Fruit fly (Drosophila melanogaster) whole organism, embryonic: ENCODE data around the gene CG31245.

Experiments
- Asciz ChIP-seq: fragments of 200-800 bp; sonication (Bioruptor generic); optimal IDR thresholded peaks from 2 replicates; lab custom pipeline; 2017; ENCODE audit warnings: missing biosample characterization, mild to moderate bottlenecking, missing genetic modification characterization, missing genetic modification reagents
- CG10654 ChIP-seq: fragments of 200-800 bp; sonication (Bioruptor generic); optimal IDR thresholded peaks from 2 replicates; lab custom pipeline; 2016; ENCODE audit warnings: missing biosample characterization, missing genetic modification characterization
- CG10959 ChIP-seq: fragments of 200-800 bp; sonication (Bioruptor generic); IDR thresholded peaks from 2 replicates; pipeline ENCODE4 v1.3.6; 2022; ENCODE audit warnings: missing biosample characterization, missing genetic modification characterization
- CG11560 ChIP-seq: fragments of 200-800 bp; sonication (Bioruptor generic); IDR thresholded peaks from 3 replicates; pipeline ENCODE4 v1.3.6; 2022; ENCODE audit warnings: missing biosample characterization, missing genetic modification characterization
- CG11723 ChIP-seq: fragments of 200-800 bp; sonication (Bioruptor generic); optimal IDR thresholded peaks from 2 replicates; lab custom pipeline; 2017; ENCODE audit warnings: missing biosample characterization, mild to moderate bottlenecking, missing genetic modification characterization
- CG12155 ChIP-seq: fragments of 200-800 bp; sonication (Bioruptor generic); optimal IDR thresholded peaks from 3 replicates; lab custom pipeline; 2016; ENCODE audit warnings: missing biosample characterization, missing genetic modification characterization
- CG13775 ChIP-seq: fragments of 200-800 bp; sonication (Bioruptor generic); optimal IDR thresholded peaks from 3 replicates; lab custom pipeline; 2017; ENCODE audit warnings: missing biosample characterization, mild to moderate bottlenecking, missing genetic modification characterization
- CG1602 ChIP-seq: fragments of 200-800 bp; sonication (Bioruptor generic); optimal IDR thresholded peaks from 3 replicates; lab custom pipeline; 2016; ENCODE audit warnings: missing biosample characterization, missing genetic modification characterization
- CG17912 ChIP-seq: fragments of 200-800 bp; sonication (Bioruptor generic); optimal IDR thresholded peaks from 2 replicates; lab custom pipeline; 2018; ENCODE audit warnings: missing biosample characterization, mild to moderate bottlenecking, missing genetic modification characterization
- CG18764 ChIP-seq: fragments of 200-800 bp; sonication (Bioruptor generic); optimal IDR thresholded peaks from 3 replicates; lab custom pipeline; 2016; ENCODE audit warnings: missing biosample characterization, missing genetic modification characterization
- CG2678 ChIP-seq: fragments of 200-800 bp; sonication (Bioruptor generic); optimal IDR thresholded peaks from 3 replicates; lab custom pipeline; 2019; ENCODE audit warnings: missing biosample characterization, mild to moderate bottlenecking, missing genetic modification characterization, moderate library complexity
- CG31388 ChIP-seq: fragments of 200-800 bp; sonication (Bioruptor generic); optimal IDR thresholded peaks from 2 replicates; lab custom pipeline; 2016; ENCODE audit warnings: missing biosample characterization, missing genetic modification characterization
- CG31441 ChIP-seq: fragments of 200-800 bp; sonication (Bioruptor generic); IDR thresholded peaks from 2 replicates; pipeline ENCODE4 v1.3.6; 2022; ENCODE audit warnings: missing biosample characterization, missing genetic modification characterization
- CG32767 ChIP-seq: fragments of 200-800 bp; sonication (Bioruptor generic); IDR thresholded peaks from 2 replicates; pipeline ENCODE4 v1.3.6; 2022; ENCODE audit warnings: missing biosample characterization, missing genetic modification characterization
- CG4360 ChIP-seq: fragments of 200-800 bp; sonication (Bioruptor generic); IDR thresholded peaks from 2 replicates; pipeline ENCODE4 v1.3.6; 2022; ENCODE audit warnings: missing biosample characterization, missing genetic modification characterization
- CG4707 ChIP-seq: fragments of 200-800 bp; sonication (Bioruptor generic); optimal IDR thresholded peaks from 2 replicates; lab custom pipeline; 2018; ENCODE audit warnings: missing biosample characterization, mild to moderate bottlenecking, missing genetic modification characterization, moderate library complexity
- CG6254 ChIP-seq: fragments of 200-800 bp; sonication (Bioruptor generic); optimal IDR thresholded peaks from 3 replicates; lab custom pipeline; 2017; ENCODE audit warnings: mild to moderate bottlenecking, missing biosample characterization, missing genetic modification reagents, missing genetic modification characterization
- CG6272 ChIP-seq: fragments of 200-800 bp; sonication (Bioruptor generic); IDR thresholded peaks from 2 replicates; pipeline ENCODE4 v1.3.6; 2022; ENCODE audit warnings: missing biosample characterization, missing genetic modification characterization
- CG7928 ChIP-seq: fragments of 200-800 bp; sonication (Bioruptor generic); optimal IDR thresholded peaks from 2 replicates; lab custom pipeline; 2017; ENCODE audit warnings: missing biosample characterization, mild to moderate bottlenecking, missing genetic modification characterization
- CG8089 ChIP-seq: fragments of 200-800 bp; sonication (Bioruptor generic); optimal IDR thresholded peaks from 3 replicates; lab custom pipeline; 2016; ENCODE audit warnings: missing biosample characterization, missing genetic modification characterization
- CG9215 ChIP-seq: fragments of 200-800 bp; sonication (Bioruptor generic); IDR thresholded peaks from 2 replicates; pipeline ENCODE4 v1.3.6; 2022; ENCODE audit warnings: missing biosample characterization, missing genetic modification characterization
- CHES-1-like ChIP-seq: fragments of 200-800 bp; sonication (Bioruptor generic); optimal IDR thresholded peaks from 2 replicates; lab custom pipeline; 2016; ENCODE audit warnings: missing biosample characterization, missing genetic modification characterization
- CrebB ChIP-seq: fragments of 200-800 bp; sonication (Bioruptor generic); optimal IDR thresholded peaks from 3 replicates; lab custom pipeline; 2018; ENCODE audit warnings: missing biosample characterization, mild to moderate bottlenecking, missing genetic modification characterization
- D19B ChIP-seq: fragments of 200-800 bp; sonication (Bioruptor generic); optimal IDR thresholded peaks from 2 replicates; lab custom pipeline; 2017; ENCODE audit warnings: missing biosample characterization, mild to moderate bottlenecking, missing genetic modification characterization
- Eip74EF ChIP-seq, 2 experiments: fragments of 200-800 bp in 1 of 2; fragments of >200 bp in 1 of 2; sonication (Bioruptor generic) in 1 of 2; optimal IDR thresholded peaks; 2 replicates each; lab custom pipeline; 2017 to 2019; ENCODE audit warnings: missing biosample characterization in 2 of 2, missing genetic modification characterization in 2 of 2, mild to moderate bottlenecking in 1 of 2, moderate library complexity in 1 of 2
- H2.0 ChIP-seq: fragments of 200-800 bp; sonication (Bioruptor generic); IDR thresholded peaks from 2 replicates; pipeline ENCODE4 v1.3.6; 2022; ENCODE audit warnings: missing biosample characterization, missing genetic modification characterization
- Hey ChIP-seq: fragments of 200-800 bp; sonication (Bioruptor generic); optimal IDR thresholded peaks from 3 replicates; lab custom pipeline; 2018; ENCODE audit warnings: missing biosample characterization, mild to moderate bottlenecking, missing genetic modification characterization
- Jarid2 ChIP-seq: fragments of 200-800 bp; sonication (Bioruptor generic); optimal IDR thresholded peaks from 3 replicates; lab custom pipeline; 2017; ENCODE audit warnings: mild to moderate bottlenecking, missing biosample characterization, missing genetic modification reagents, missing genetic modification characterization
- Med ChIP-seq: fragments of 200-800 bp; sonication (Bioruptor generic); peaks from one replicate; lab custom pipeline; 2016; ENCODE audit warnings: missing biosample characterization, missing genetic modification characterization, mild to moderate bottlenecking, inconsistent platforms, moderate library complexity
- ab ChIP-seq: fragments of 200-800 bp; sonication (Bioruptor generic); optimal IDR thresholded peaks from 2 replicates; lab custom pipeline; 2016; ENCODE audit warnings: missing biosample characterization, missing genetic modification characterization
- aop ChIP-seq: fragments of 200-800 bp; sonication (Bioruptor generic); IDR thresholded peaks from 2 replicates; pipeline ENCODE4 v1.3.6; 2022; ENCODE audit warnings: missing biosample characterization, missing genetic modification characterization
- az2 ChIP-seq: fragments of 200-800 bp; sonication (Bioruptor generic); optimal IDR thresholded peaks from 3 replicates; lab custom pipeline; 2016; ENCODE audit warnings: missing biosample characterization, missing genetic modification characterization
- bab2 ChIP-seq: fragments of 200-800 bp; sonication (Bioruptor generic); optimal IDR thresholded peaks from 2 replicates; lab custom pipeline; 2016; ENCODE audit warnings: missing biosample characterization, missing genetic modification characterization
- bbx ChIP-seq: fragments of 200-800 bp; sonication (Bioruptor generic); IDR thresholded peaks from 2 replicates; pipeline ENCODE4 v1.3.6; 2022; ENCODE audit warnings: missing biosample characterization, missing genetic modification characterization; ENCODE audit not compliant: partially characterized antibody
- cad ChIP-seq: fragments of >200 bp; optimal IDR thresholded peaks from 2 replicates; lab custom pipeline; 2017; ENCODE audit warnings: missing biosample characterization, missing genetic modification characterization
- chif ChIP-seq, 2 experiments: fragments of 200-800 bp; sonication (Bioruptor generic); optimal IDR thresholded peaks; 3 replicates each; lab custom pipeline; 2016; ENCODE audit warnings: missing biosample characterization in 2 of 2, missing genetic modification characterization in 2 of 2
- chn ChIP-seq: fragments of 200-800 bp; sonication (Bioruptor generic); optimal IDR thresholded peaks from 2 replicates; lab custom pipeline; 2016; ENCODE audit warnings: missing biosample characterization, missing genetic modification characterization
- corto ChIP-seq: fragments of 200-800 bp; sonication (Bioruptor generic); optimal IDR thresholded peaks from 2 replicates; lab custom pipeline; 2016; ENCODE audit warnings: missing biosample characterization, mild to moderate bottlenecking, missing genetic modification characterization, moderate library complexity
- eyg ChIP-seq: fragments of 200-800 bp; sonication (Bioruptor generic); optimal IDR thresholded peaks from 3 replicates; lab custom pipeline; 2016; ENCODE audit warnings: missing biosample characterization, missing genetic modification characterization
- h ChIP-seq: fragments of >200 bp; optimal IDR thresholded peaks from 2 replicates; lab custom pipeline; 2017
- luna ChIP-seq: fragments of 200-800 bp; sonication (Bioruptor generic); optimal IDR thresholded peaks from 2 replicates; lab custom pipeline; 2016; ENCODE audit warnings: missing biosample characterization, missing genetic modification characterization
- nau ChIP-seq: fragments of 200-800 bp; sonication (Bioruptor generic); optimal IDR thresholded peaks from 3 replicates; lab custom pipeline; 2017; ENCODE audit warnings: missing biosample characterization, mild to moderate bottlenecking, missing genetic modification characterization, missing genetic modification reagents
- nom ChIP-seq: fragments of 200-800 bp; sonication (Bioruptor generic); optimal IDR thresholded peaks from 2 replicates; lab custom pipeline; 2017; ENCODE audit warnings: missing biosample characterization, missing genetic modification characterization, mild to moderate bottlenecking, moderate library complexity, missing genetic modification reagents
- oc ChIP-seq: fragments of 200-800 bp; sonication (Bioruptor generic); optimal IDR thresholded peaks from 2 replicates; lab custom pipeline; 2018; ENCODE audit warnings: missing biosample characterization, mild to moderate bottlenecking, missing genetic modification characterization, moderate library complexity
- odd ChIP-seq: fragments of 200-800 bp; sonication (Bioruptor generic); optimal IDR thresholded peaks from 2 replicates; lab custom pipeline; 2017; ENCODE audit warnings: missing biosample characterization, mild to moderate bottlenecking, missing genetic modification characterization
- pita ChIP-seq: fragments of 200-800 bp; sonication (Bioruptor generic); optimal IDR thresholded peaks from 2 replicates; lab custom pipeline; 2017; ENCODE audit warnings: missing biosample characterization, mild to moderate bottlenecking, missing genetic modification characterization
- scrt ChIP-seq: fragments of 200-800 bp; sonication (Bioruptor generic); optimal IDR thresholded peaks from 2 replicates; lab custom pipeline; 2018; ENCODE audit warnings: missing biosample characterization, mild to moderate bottlenecking, missing genetic modification characterization, moderate library complexity
- seq ChIP-seq: fragments of 200-800 bp; sonication (Bioruptor generic); IDR thresholded peaks from 2 replicates; pipeline ENCODE4 v1.3.6; 2022; ENCODE audit warnings: missing biosample characterization, missing genetic modification characterization
- sob ChIP-seq: fragments of 200-800 bp; sonication (Bioruptor generic); IDR thresholded peaks from 2 replicates; pipeline ENCODE4 v1.3.6; 2022; ENCODE audit warnings: missing biosample characterization, missing genetic modification characterization
- tna ChIP-seq: fragments of 200-800 bp; sonication (Bioruptor generic); IDR thresholded peaks from 2 replicates; pipeline ENCODE4 v1.3.6; 2022; ENCODE audit warnings: missing biosample characterization, missing genetic modification characterization; ENCODE audit not compliant: partially characterized antibody
- vvl ChIP-seq: fragments of 200-800 bp; sonication (Bioruptor generic); IDR thresholded peaks from 2 replicates; pipeline ENCODE4 v1.3.6; 2022; ENCODE audit warnings: missing biosample characterization, missing genetic modification characterization

The CG31245 gene

DNA sequence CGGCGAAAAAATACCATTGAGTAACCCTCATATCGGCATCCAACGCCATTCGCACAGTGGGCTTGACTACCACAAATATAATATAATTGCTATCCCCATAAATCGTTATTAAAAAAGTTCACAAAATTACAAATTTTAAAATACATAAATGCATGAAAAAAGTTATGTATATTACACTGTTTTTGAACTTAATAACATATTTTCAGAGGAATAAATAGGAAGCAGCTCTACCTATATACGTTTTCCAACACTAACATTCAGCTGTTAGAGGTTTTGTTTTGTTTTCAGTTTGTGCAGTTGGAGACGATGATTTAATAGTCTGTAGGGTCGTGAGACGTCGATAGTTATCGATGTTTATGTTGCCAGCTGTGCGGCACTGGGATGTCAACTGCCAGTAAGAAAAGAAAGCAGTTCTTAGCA is 26.1 kb upstream of the CG31245 start, which contains the start of the genes Ino80 and Aptx (continued):
- TF ChIP-seq CG18764 (GFP tag; lab: Kevin White, UChicago) (peak; percentile 92), CG6254 (GFP tag; lab: Kevin White, UChicago) (peak; percentile 73), CG4360 (GFP tag; lab: Robert Waterston, UW) (peak; percentile 69; the same call in 1 of the 2 replicates), cad (no peak), sob (peak; percentile 96), Med (GFP tag; lab: Kevin White, UChicago) (peak; percentile 98), CG4707 (GFP tag; lab: Kevin White, UChicago) (peak; percentile 90), CG10654 (peak; percentile 95), scrt (GFP tag; lab: Kevin White, UChicago) (no peak), seq (GFP tag; lab: Robert Waterston, UW) (peak; percentile 91), CG31388 (GFP tag; lab: Kevin White, UChicago) (peak; percentile 85), CG11560 (tag; lab: Robert Waterston, UW) (peak; percentile 85), CG1602 (GFP tag; lab: Kevin White, UChicago) (peak; percentile 97), eyg (GFP tag; lab: Kevin White, UChicago) (peak; percentile 81), chn (GFP tag; lab: Kevin White, UChicago) (peak; percentile 95), nau (GFP tag; lab: Kevin White, UChicago) (peak; percentile 38), h (lab: Kevin White, UChicago) (no peak), CG7928 (GFP tag; lab: Kevin White, UChicago) (peak; percentile 72), H2.0 (GFP tag; lab: Robert Waterston, UW) (peak; percentile 89), CG8089 (GFP tag; lab: Kevin White, UChicago) (peak; percentile 90), CG32767 (GFP tag; lab: Robert Waterston, UW) (peak; percentile 90), oc (no peak), CG11723 (GFP tag; lab: Kevin White, UChicago) (no peak), CG9215 (GFP tag; lab: Robert Waterston, UW) (peak; percentile 95), CG12155 (GFP tag; lab: Kevin White, UChicago) (peak; percentile 96), odd (no peak), bab2 (GFP tag; lab: Kevin White, UChicago) (peak; percentile 95), CG10959 (GFP tag; lab: Robert Waterston, UW) (peak; percentile 83), Hey (tag; lab: Kevin White, UChicago) (peak; percentile 48), Asciz (peak; percentile 80), bbx (GFP tag; lab: Robert Waterston, UW) (peak; percentile 97), D19B (GFP tag; lab: Kevin White, UChicago) (peak; percentile 81), CG2678 (tag; lab: Kevin White, UChicago) (peak; percentile 94), CG31441 (GFP tag; lab: Robert Waterston, UW) (no peak; the same call in 1 of the 2 replicates), CG6272 (GFP tag; lab: Robert Waterston, UW) (peak; percentile 95), ab (GFP tag; lab: Kevin White, UChicago) (peak; percentile 77), vvl (GFP tag; lab: Robert Waterston, UW) (peak; percentile 97), CHES-1-like (GFP tag; lab: Kevin White, UChicago) (peak; percentile 96), nom (no peak), aop (GFP tag; lab: Robert Waterston, UW) (no peak), Eip74EF (GFP tag; optimal IDR thresholded peaks at IDR 0.05; lab: Kevin White, UChicago) (no peak), chif (GFP tag; optimal IDR thresholded peaks at IDR 0.05; lab: Kevin White, UChicago) (peak; percentile 91 to 93), tna (peak; percentile 88), az2 (peak; percentile 96), pita (GFP tag; lab: Kevin White, UChicago) (no peak), CG17912 (GFP tag; lab: Kevin White, UChicago) (no peak), Jarid2 (GFP tag; lab: Kevin White, UChicago) (peak; percentile 58), corto (GFP tag; lab: Kevin White, UChicago) (peak; percentile 80), CG13775 (peak; percentile 96), CrebB (tag; lab: Kevin White, UChicago) (peak; percentile 82), luna (GFP tag; lab: Kevin White, UChicago) (peak; percentile 76)
